Fruit fly (Drosophila melanogaster): ENCODE measurements around the gene CG3176.

Gene CG3176

DNA sequence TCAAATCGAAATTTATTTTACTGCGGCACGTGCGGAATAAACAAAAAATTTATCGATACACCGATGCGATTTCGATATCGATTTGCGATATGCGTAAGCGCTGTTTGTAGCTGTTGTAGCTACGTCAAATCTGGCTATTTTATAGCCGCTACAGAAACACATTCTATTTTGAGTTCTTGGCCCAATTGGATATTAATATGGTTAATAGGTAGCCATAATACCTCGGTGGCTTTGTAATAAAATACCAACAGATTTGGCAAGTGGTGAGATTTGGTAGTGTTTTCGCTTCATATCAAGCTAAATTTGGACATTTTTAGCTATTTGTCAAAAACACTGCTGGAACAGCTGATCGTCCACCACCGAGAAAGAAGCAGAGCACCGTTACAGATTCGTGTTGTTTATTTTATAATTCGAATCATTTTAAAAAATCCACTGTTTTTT is 5.9 kb downstream of the CG3176 start, which contains the start of the genes CG18273 and CG3156 (continued):
- TF ChIP-seq Oli (tag; optimal IDR thresholded peaks at IDR 0.05) (no peak), CG7839 (tag; optimal IDR thresholded peaks at IDR 0.05) (no peak), Hmx (GFP tag; optimal IDR thresholded peaks at IDR 0.05) (no peak), CG6272 (GFP tag; IDR thresholded peaks at IDR 0.05) (no peak), CG13424 (tag; optimal IDR thresholded peaks at IDR 0.05) (peak; percentile 24), CG13287 (GFP tag; IDR thresholded peaks at IDR 0.05; ENCODE audit: partially characterized antibody) (peak; percentile 63; the same call in 1 of the 2 replicates), kni (GFP tag; optimal IDR thresholded peaks at IDR 0.05) (peak; percentile 60), fd64A (GFP tag; optimal IDR thresholded peaks at IDR 0.05) (no peak), CG7928 (GFP tag; optimal IDR thresholded peaks at IDR 0.05) (no peak), CG13894 (tag; optimal IDR thresholded peaks at IDR 0.05) (no peak), HLHmδ (GFP tag; optimal IDR thresholded peaks at IDR 0.05) (no peak), CG30403 (GFP tag; optimal IDR thresholded peaks at IDR 0.05) (peak; percentile 7), odd (GFP tag; optimal IDR thresholded peaks at IDR 0.05) (no peak), CG11560 (tag; IDR thresholded peaks at IDR 0.05) (no peak), CG2678 (tag; optimal IDR thresholded peaks at IDR 0.05) (no peak), CG8924 (tag; optimal IDR thresholded peaks at IDR 0.05) (peak; percentile 33), CG18764 (GFP tag; optimal IDR thresholded peaks at IDR 0.05) (no peak), gsb-n (tag; optimal IDR thresholded peaks at IDR 0.05) (peak; percentile 21), HmgD (GFP tag; optimal IDR thresholded peaks at IDR 0.05) (no peak), maf-S (GFP tag; optimal IDR thresholded peaks at IDR 0.05) (no peak), CG3995 (GFP tag; optimal IDR thresholded peaks at IDR 0.05) (peak; percentile 17), Dbx (GFP tag; IDR thresholded peaks at IDR 0.05) (no peak), CG9727 (GFP tag; optimal IDR thresholded peaks at IDR 0.05) (peak; percentile 29), NFAT (GFP tag; IDR thresholded peaks at IDR 0.05) (no peak), cato (GFP tag; optimal IDR thresholded peaks at IDR 0.05; ENCODE audit: borderline replicate concordance) (no peak), unc-4 (GFP tag; IDR thresholded peaks at IDR 0.05; ENCODE audit: partially characterized antibody) (peak; percentile 57; the same call in 1 of the 2 replicates), dpn (GFP tag; optimal IDR thresholded peaks at IDR 0.05) (peak in 1 of 2 experiments; percentile 5), nau (GFP tag; optimal IDR thresholded peaks at IDR 0.05) (no peak), Opbp (GFP tag; IDR thresholded peaks at IDR 0.05; ENCODE audit: partially characterized antibody) (peak; percentile 60; the same call in 1 of the 3 replicates), CG3065 (GFP tag; optimal IDR thresholded peaks at IDR 0.05) (no peak), CG8765 (GFP tag; IDR thresholded peaks at IDR 0.05) (no peak), otp (GFP tag; IDR thresholded peaks at IDR 0.05) (no peak), HmgZ (tag; optimal IDR thresholded peaks at IDR 0.05) (peak; percentile 67), Aef1 (GFP tag; IDR thresholded peaks at IDR 0.05) (no peak), row (GFP tag; IDR thresholded peaks at IDR 0.05) (peak; percentile 77), Dfd (GFP tag; optimal IDR thresholded peaks at IDR 0.05) (no peak), CG2712 (tag; optimal IDR thresholded peaks at IDR 0.05) (peak; percentile 42), Sox100B (GFP tag; optimal IDR thresholded peaks at IDR 0.05) (no peak), vnd (GFP tag; IDR thresholded peaks at IDR 0.05; ENCODE audit: partially characterized antibody) (peak; percentile 43; the same call in 1 of the 3 replicates), CG14965 (GFP tag; optimal IDR thresholded peaks at IDR 0.05; ENCODE audit: borderline replicate concordance) (no peak), stwl (tag; optimal IDR thresholded peaks at IDR 0.05) (peak; percentile 44), CG34376 (GFP tag; optimal IDR thresholded peaks at IDR 0.05) (no peak), hbn (GFP tag; IDR thresholded peaks at IDR 0.05; ENCODE audit: partially characterized antibody) (no peak), pum (GFP tag; optimal IDR thresholded peaks at IDR 0.05) (no peak), MESR4 (GFP tag; optimal IDR thresholded peaks at IDR 0.05) (no peak), slou (GFP tag; optimal IDR thresholded peaks at IDR 0.05) (no peak), bsh (GFP tag; optimal IDR thresholded peaks at IDR 0.05) (no peak), Myb (GFP tag; optimal IDR thresholded peaks at IDR 0.05) (peak; percentile 67), CG11456 (GFP tag; IDR thresholded peaks at IDR 0.05) (no peak), CHES-1-like (GFP tag; optimal IDR thresholded peaks at IDR 0.05) (peak; percentile 66)

All from whole organism, embryonic.